Worm (Caenorhabditis elegans) whole organism, L3 larva: ENCODE results near the gene sel-2.

ENCODE experiments used
- aly-2 ChIP-seq: fragments of 150-350 bp; optimal IDR thresholded peaks from 2 replicates; lab custom pipeline; 2014; ENCODE audit warnings: missing biosample characterization, missing genetic modification characterization
- jun-1 ChIP-seq: fragments of 150-350 bp; optimal IDR thresholded peaks from 2 replicates; lab custom pipeline; 2014; ENCODE audit warnings: missing biosample characterization, missing genetic modification reagents, missing genetic modification characterization
- nhr-23 ChIP-seq: fragments of 150-350 bp; optimal IDR thresholded peaks from 2 replicates; lab custom pipeline; 2014; ENCODE audit warnings: missing biosample characterization, missing genetic modification reagents, missing genetic modification characterization
- ztf-11 ChIP-seq: fragments of 150-350 bp; optimal IDR thresholded peaks from 2 replicates; lab custom pipeline; 2014; ENCODE audit warnings: missing biosample characterization, missing genetic modification characterization

DNA sequence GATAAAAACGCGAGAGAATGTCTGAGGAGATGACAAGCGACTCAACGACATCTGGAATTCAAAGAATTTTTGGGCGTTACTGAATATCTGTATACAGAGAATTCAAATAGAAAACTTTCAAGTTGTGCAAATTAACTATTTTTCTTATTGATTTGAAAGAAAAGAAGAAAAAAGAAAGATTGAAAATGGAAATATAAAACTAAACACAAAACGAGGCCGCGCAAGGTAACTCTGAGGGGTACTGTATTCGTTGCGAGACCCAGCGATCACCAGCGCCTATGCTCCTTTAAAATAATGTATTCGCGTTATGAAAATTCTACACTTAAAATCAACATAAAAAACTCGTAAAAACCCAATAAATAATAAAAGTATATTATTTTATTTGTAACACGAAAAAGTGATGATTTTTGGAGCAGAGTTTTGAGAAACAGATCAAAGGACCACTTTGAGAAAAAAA, 16.4 kb downstream of the sel-2 start, which contains the start of gene asb-1:
- TF ChIP-seq aly-2 (tag; lab: Kevin White, UChicago) = no peak
- no peak for TF ChIP-seq ztf-11
- TF ChIP-seq nhr-23 (tag; lab: Kevin White, UChicago) = no peak
- no peak for TF ChIP-seq jun-1
